Worm (Caenorhabditis elegans) whole organism, L1 larva: ENCODE data around the gene Y9C12A.1.

Experiments used
- ama-1 ChIP-seq: fragments of 150-350 bp; optimal IDR thresholded peaks from 2 replicates; lab custom pipeline; 2014
- egl-27 ChIP-seq, 2 experiments: fragments of 150-350 bp in 1 of 2; sonication (generic microtip); optimal IDR thresholded peaks; 3 replicates each; lab custom pipeline; 2017 to 2018; ENCODE audit warnings: missing biosample characterization in 2 of 2, missing genetic modification characterization in 2 of 2, missing genetic modification reagents in 2 of 2
- elt-3 ChIP-seq, 6 experiments: fragments of 150-350 bp in 1 of 6; sonication (generic microtip); optimal IDR thresholded peaks; 2 replicates each; lab custom pipeline; 2017 to 2018; ENCODE audit warnings: missing biosample characterization in 6 of 6, missing genetic modification characterization in 6 of 6, inconsistent platforms in 1 of 6
- lin-13 ChIP-seq: fragments of 150-350 bp; optimal IDR thresholded peaks from 2 replicates; lab custom pipeline; 2014; ENCODE audit warnings: missing biosample characterization, missing genetic modification reagents, missing genetic modification characterization
- nhr-20 ChIP-seq: sonication (generic microtip); optimal IDR thresholded peaks from 2 replicates; lab custom pipeline; 2016; ENCODE audit warnings: mild to moderate bottlenecking, missing genetic modification characterization, missing compliant biosample characterization
- skn-1 ChIP-seq: fragments of 150-350 bp; optimal IDR thresholded peaks from 2 replicates; lab custom pipeline; 2014; ENCODE audit warnings: missing biosample characterization, missing genetic modification characterization
- ztf-4 ChIP-seq: fragments of 150-350 bp; optimal IDR thresholded peaks from 2 replicates; lab custom pipeline; 2014; ENCODE audit warnings: missing biosample characterization, missing genetic modification characterization

- TF ChIP-seq elt-3 (tag; optimal IDR thresholded peaks at IDR 0.05; lab: Kevin White, UChicago) (no peak), lin-13 (no peak), ama-1 (lab: Kevin White, UChicago) (no peak), egl-27 (tag; optimal IDR thresholded peaks at IDR 0.05; lab: Kevin White, UChicago) (no peak), ztf-4 (no peak), skn-1 (tag; lab: Kevin White, UChicago) (no peak), nhr-20 (tag; lab: Kevin White, UChicago) (no peak)
Observed at ce11 chrX:671807-672206, 10.8 kb downstream of the Y9C12A.1 start, which contains the start of gene lgc-32.
